Worm (Caenorhabditis elegans) whole organism, L4 larva: ENCODE measurements around the gene math-23.

Experiments used
- F26F4.8 ChIP-seq: fragments of 200-800 bp; sonication (Bioruptor generic); conservative IDR thresholded peaks from 2 replicates; pipeline ENCODE4 v1.3.6; 2022; ENCODE audit warnings: missing genetic modification characterization, missing compliant biosample characterization
- R02D3.7 ChIP-seq: fragments of 150-350 bp; sonication (generic microtip); optimal IDR thresholded peaks from 3 replicates; lab custom pipeline; 2014; ENCODE audit warnings: missing biosample characterization, missing genetic modification characterization
- dmd-6 ChIP-seq: fragments of 200-800 bp; sonication (Bioruptor generic); IDR thresholded peaks from 2 replicates; pipeline ENCODE4 v1.3.6; 2022; ENCODE audit warnings: missing genetic modification reagents, missing genetic modification characterization, missing compliant biosample characterization
- fkh-10 ChIP-seq: fragments of 150-350 bp; optimal IDR thresholded peaks from 2 replicates; lab custom pipeline; 2014; ENCODE audit warnings: missing biosample characterization, missing genetic modification reagents, missing genetic modification characterization
- lin-15B ChIP-seq: fragments of 150-350 bp; sonication (generic microtip); optimal IDR thresholded peaks from 3 replicates; lab custom pipeline; 2014; ENCODE audit warnings: missing biosample characterization, missing genetic modification characterization
- mep-1 ChIP-seq: fragments of 150-350 bp; sonication (generic microtip); optimal IDR thresholded peaks from 3 replicates; lab custom pipeline; 2014; ENCODE audit warnings: missing biosample characterization, missing genetic modification characterization
- nhr-237 ChIP-seq: sonication (generic microtip); optimal IDR thresholded peaks from 2 replicates; lab custom pipeline; 2017; ENCODE audit warnings: missing biosample characterization, missing genetic modification characterization
- nhr-25 ChIP-seq: sonication (generic microtip); optimal IDR thresholded peaks from 2 replicates; lab custom pipeline; 2017; ENCODE audit warnings: missing genetic modification characterization, mild to moderate bottlenecking, missing compliant biosample characterization, antibody characterized with exemption, moderate library complexity, borderline replicate concordance; ENCODE audit not compliant: insufficient read depth
- pha-4 ChIP-seq, 2 experiments: fragments of 150-350 bp in 1 of 2; fragments of 200-800 bp in 1 of 2; sonication (Bioruptor generic) in 1 of 2; IDR thresholded peaks in 1 of 2; optimal IDR thresholded peaks in 1 of 2; 2 replicates each; pipeline versions ENCODE4 v1.3.6 to Lab custom; 2014 to 2022; ENCODE audit warnings: missing genetic modification characterization in 2 of 2, missing genetic modification reagents in 2 of 2, missing biosample characterization in 1 of 2, missing compliant biosample characterization in 1 of 2
- skn-1 ChIP-seq: fragments of 150-350 bp; optimal IDR thresholded peaks from 2 replicates; lab custom pipeline; 2014; ENCODE audit warnings: missing biosample characterization, missing genetic modification characterization
- snpc-4 ChIP-seq: fragments of 150-350 bp; optimal IDR thresholded peaks from 2 replicates; lab custom pipeline; 2014; ENCODE audit warnings: missing biosample characterization, missing genetic modification characterization
- tra-1 ChIP-seq: fragments of 200-800 bp; sonication (Bioruptor generic); IDR thresholded peaks from 2 replicates; pipeline ENCODE4 v1.3.6; 2022; ENCODE audit warnings: missing genetic modification reagents, missing genetic modification characterization, missing compliant biosample characterization
- zag-1 ChIP-seq: fragments of 150-350 bp; optimal IDR thresholded peaks from 2 replicates; lab custom pipeline; 2014; ENCODE audit warnings: missing biosample characterization, missing genetic modification characterization
- zfp-3 ChIP-seq: fragments of 200-800 bp; sonication (Bioruptor generic); conservative IDR thresholded peaks from 2 replicates; pipeline ENCODE4 v1.3.6; 2022; ENCODE audit warnings: missing genetic modification reagents, missing genetic modification characterization, missing compliant biosample characterization

DNA sequence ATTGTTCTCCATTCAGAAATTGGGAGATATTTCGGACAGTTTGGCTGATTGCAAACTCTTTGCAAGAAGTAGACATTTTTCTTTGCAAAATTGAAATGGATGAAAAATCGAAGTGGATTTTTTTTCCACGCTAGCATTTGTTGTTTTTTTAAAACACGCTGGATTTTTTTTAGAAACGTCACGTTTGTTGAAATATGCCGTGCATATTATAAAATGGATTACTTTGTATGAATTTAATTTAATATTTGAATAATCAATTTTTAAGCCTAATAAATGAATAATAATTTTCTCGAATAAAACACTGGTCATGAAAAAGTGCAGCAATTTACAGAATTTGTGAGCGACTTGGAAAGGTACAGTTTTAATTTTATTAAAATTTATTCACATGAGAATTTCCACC is 43.0 kb downstream of the math-23 start, which contains the start of gene ZK250.14:
- TF ChIP-seq snpc-4 (tag; lab: Kevin White, UChicago) (no peak), nhr-25 (tag; lab: Kevin White, UChicago) (no peak), fkh-10 (GFP tag; lab: Kevin White, UChicago) (no peak), tra-1 (GFP tag; lab: Robert Waterston, UW) (no peak), nhr-237 (tag; lab: Kevin White, UChicago) (no peak), zag-1 (tag; lab: Kevin White, UChicago) (no peak), zfp-3 (GFP tag; lab: Robert Waterston, UW) (no peak), F26F4.8 (no peak), lin-15B (tag; lab: Kevin White, UChicago) (no peak), skn-1 (tag; lab: Kevin White, UChicago) (no peak), R02D3.7 (tag; lab: Kevin White, UChicago) (no peak), pha-4 (GFP tag; IDR thresholded peaks at IDR 0.05; lab: Robert Waterston, UW) (no peak), pha-4 (tag; optimal IDR thresholded peaks at IDR 0.05; lab: Kevin White, UChicago) (no peak), mep-1 (tag; lab: Kevin White, UChicago) (no peak), dmd-6 (GFP tag; lab: Robert Waterston, UW) (no peak)
